Fruit fly (Drosophila melanogaster): Measurements from ENCODE around the gene alphaTub85E.
A peak's percentile ranks its signal among the peaks of the same experiment; 100 is the strongest.

DNA sequence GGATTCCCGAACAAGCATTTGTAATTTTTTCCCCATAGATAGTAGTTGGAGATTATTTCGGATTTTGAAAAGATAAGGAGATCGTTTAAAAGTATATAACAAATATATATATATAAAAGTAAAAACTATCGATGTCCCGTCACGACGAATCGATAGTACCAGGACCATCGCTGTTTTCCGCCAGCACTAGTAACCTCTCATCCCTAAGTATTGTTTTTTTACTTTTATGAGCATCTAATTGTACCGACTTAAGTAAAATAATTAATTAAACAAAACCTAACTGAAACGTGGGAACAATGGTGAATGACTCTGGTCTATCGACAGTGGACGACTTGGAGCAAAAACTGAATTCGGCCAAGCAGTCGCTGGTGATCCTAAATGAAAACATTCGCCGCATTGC is 7.7 kb upstream of the alphaTub85E start, which contains the start of gene Pnn:
- no peak; the same call in 1 of the 2 replicates for TF ChIP-seq CG3847 (GFP tag; IDR thresholded peaks at IDR 0.05)
- TF ChIP-seq da (GFP tag; optimal IDR thresholded peaks at IDR 0.05) = no peak
- TF ChIP-seq z (GFP tag; IDR thresholded peaks at IDR 0.05) = no peak
- TF ChIP-seq amos (GFP tag; IDR thresholded peaks at IDR 0.05; ENCODE audit: partially characterized antibody) = peak; percentile 93
- TF ChIP-seq her (GFP tag; optimal IDR thresholded peaks at IDR 0.05) = no peak
- peak; percentile 52 for TF ChIP-seq CG8924 (tag; optimal IDR thresholded peaks at IDR 0.05)
- no peak for TF ChIP-seq chm (GFP tag; IDR thresholded peaks at IDR 0.05)
- no peak for TF ChIP-seq so (GFP tag; IDR thresholded peaks at IDR 0.05)
- TF ChIP-seq tgo (GFP tag; IDR thresholded peaks at IDR 0.05) = no peak

Data from whole organism, embryonic.